Fruit fly (Drosophila melanogaster): ENCODE results near the gene CG12078.
A peak's percentile ranks its signal among the peaks of the same experiment; 100 is the strongest.

CG12078 gene

dm6 chr3L:3203062-3203461 is 41.0 kb downstream of the CG12078 start, which contains the start of gene CG32271:
TSS of gene CG32271 (minus strand) at chr3L:3203162.
- TF ChIP-seq OdsH (GFP tag; optimal IDR thresholded peaks at IDR 0.05), result no peak
- no peak for TF ChIP-seq CG6792 (GFP tag; optimal IDR thresholded peaks at IDR 0.05)
- TF ChIP-seq CG6854 (GFP tag; optimal IDR thresholded peaks at IDR 0.05), result no peak
- TF ChIP-seq CG6808 (GFP tag; optimal IDR thresholded peaks at IDR 0.05), result no peak
- TF ChIP-seq achi (GFP tag; optimal IDR thresholded peaks at IDR 0.05), result no peak
- TF ChIP-seq ss (GFP tag; optimal IDR thresholded peaks at IDR 0.05), result no peak
- no peak for TF ChIP-seq Hr38 (GFP tag; optimal IDR thresholded peaks at IDR 0.05)
- TF ChIP-seq topi (GFP tag; optimal IDR thresholded peaks at IDR 0.05), result no peak
- no peak for TF ChIP-seq Sox14 (GFP tag; optimal IDR thresholded peaks at IDR 0.05)
- no peak for TF ChIP-seq CG8632 (GFP tag; optimal IDR thresholded peaks at IDR 0.05)
- no peak for TF ChIP-seq Ets96B (tag; optimal IDR thresholded peaks at IDR 0.05)
- TF ChIP-seq CG4318 (GFP tag; optimal IDR thresholded peaks at IDR 0.05), result no peak
- TF ChIP-seq CG7368 (GFP tag; optimal IDR thresholded peaks at IDR 0.05), result no peak
- TF ChIP-seq CG34406 (GFP tag; optimal IDR thresholded peaks at IDR 0.05), result no peak
- TF ChIP-seq vri (GFP tag; optimal IDR thresholded peaks at IDR 0.05), result no peak
- TF ChIP-seq CG16779 (tag; optimal IDR thresholded peaks at IDR 0.05), result no peak
- no peak for TF ChIP-seq fd59A (GFP tag; optimal IDR thresholded peaks at IDR 0.05)
- no peak for TF ChIP-seq pdm3 (GFP tag; optimal IDR thresholded peaks at IDR 0.05)
- TF ChIP-seq Sox15 (GFP tag; optimal IDR thresholded peaks at IDR 0.05), result no peak

- peak; percentile 84 for TF ChIP-seq CG3919 (GFP tag; optimal IDR thresholded peaks at IDR 0.05)
- TF ChIP-seq dac (GFP tag; optimal IDR thresholded peaks at IDR 0.05), result no peak
- TF ChIP-seq Sox15 (GFP tag; optimal IDR thresholded peaks at IDR 0.05), result peak; percentile 51
- no peak for TF ChIP-seq Smox (GFP tag; optimal IDR thresholded peaks at IDR 0.05)
- TF ChIP-seq topi (GFP tag; optimal IDR thresholded peaks at IDR 0.05), result peak; percentile 70
- peak; percentile 80 for TF ChIP-seq Hr39 (GFP tag; optimal IDR thresholded peaks at IDR 0.05)
- TF ChIP-seq CG6792 (GFP tag; optimal IDR thresholded peaks at IDR 0.05), result peak; percentile 78
- TF ChIP-seq CG8319 (GFP tag; optimal IDR thresholded peaks at IDR 0.05), result peak; percentile 57
- peak; percentile 34 for TF ChIP-seq CG16779 (tag; optimal IDR thresholded peaks at IDR 0.05)
- TF ChIP-seq fkh (GFP tag; optimal IDR thresholded peaks at IDR 0.05), result peak; percentile 20
- peak; percentile 3 for TF ChIP-seq fd85E (GFP tag; optimal IDR thresholded peaks at IDR 0.05)
- TF ChIP-seq CG10631 (GFP tag; optimal IDR thresholded peaks at IDR 0.05), result no peak
- TF ChIP-seq Ets21C (GFP tag; optimal IDR thresholded peaks at IDR 0.05), result peak; percentile 77
- no peak for TF ChIP-seq Sox14 (GFP tag; optimal IDR thresholded peaks at IDR 0.05)
- peak; percentile 81 for TF ChIP-seq cyc (GFP tag; optimal IDR thresholded peaks at IDR 0.05)
- TF ChIP-seq CG10669 (GFP tag; optimal IDR thresholded peaks at IDR 0.05), result no peak
- peak; percentile 0 for TF ChIP-seq Hr38 (GFP tag; optimal IDR thresholded peaks at IDR 0.05)
- peak; percentile 73 for TF ChIP-seq acj6 (GFP tag; optimal IDR thresholded peaks at IDR 0.05)
- TF ChIP-seq lz (GFP tag; optimal IDR thresholded peaks at IDR 0.05), result peak; percentile 85
- no peak for TF ChIP-seq Eip75B (GFP tag; optimal IDR thresholded peaks at IDR 0.05)
- TF ChIP-seq pdm3 (GFP tag; optimal IDR thresholded peaks at IDR 0.05), result no peak
- TF ChIP-seq Ets96B (tag; optimal IDR thresholded peaks at IDR 0.05), result no peak
- TF ChIP-seq CG15336 (GFP tag; IDR thresholded peaks at IDR 0.05), result peak; percentile 45; the same call in 1 of the 2 replicates
- TF ChIP-seq CG9139 (GFP tag; optimal IDR thresholded peaks at IDR 0.05), result no peak
- no peak for TF ChIP-seq salr (GFP tag; optimal IDR thresholded peaks at IDR 0.05)
- TF ChIP-seq fd59A (GFP tag; optimal IDR thresholded peaks at IDR 0.05), result peak; percentile 11
- TF ChIP-seq CG8632 (GFP tag; optimal IDR thresholded peaks at IDR 0.05), result no peak
- no peak for TF ChIP-seq OdsH (GFP tag; optimal IDR thresholded peaks at IDR 0.05)
- TF ChIP-seq CG32006 (GFP tag; optimal IDR thresholded peaks at IDR 0.05), result no peak
- TF ChIP-seq CG7368 (GFP tag; optimal IDR thresholded peaks at IDR 0.05), result no peak
- TF ChIP-seq achi (GFP tag; optimal IDR thresholded peaks at IDR 0.05), result peak; percentile 60
- no peak for TF ChIP-seq CG6808 (GFP tag; optimal IDR thresholded peaks at IDR 0.05)
- no peak for TF ChIP-seq dsx (GFP tag; optimal IDR thresholded peaks at IDR 0.05; ENCODE audit: poor library complexity, severe bottlenecking)
- TF ChIP-seq Met (GFP tag; optimal IDR thresholded peaks at IDR 0.05), result no peak
- peak; percentile 65 for TF ChIP-seq CG6163 (GFP tag; IDR thresholded peaks at IDR 0.05)
- TF ChIP-seq Eip78C (GFP tag), result no peak
- TF ChIP-seq eg (GFP tag; IDR thresholded peaks at IDR 0.05), result peak; percentile 72
- TF ChIP-seq CG11902 (GFP tag; optimal IDR thresholded peaks at IDR 0.05), result peak; percentile 63
- peak; percentile 78 for TF ChIP-seq Eip93F (GFP tag; optimal IDR thresholded peaks at IDR 0.05)
- peak; percentile 32; the same call in 1 of the 3 replicates for TF ChIP-seq CG8119 (GFP tag; IDR thresholded peaks at IDR 0.05)
- no peak for TF ChIP-seq CG4318 (GFP tag; optimal IDR thresholded peaks at IDR 0.05)
Measured at dm6 chr3L:3198447-3199402, 45.4 kb downstream of the CG12078 start, which contains the start of the genes CG32276 and gry. TSS of gene CG32276 (minus strand) at chr3L:3199047. TSS of gene gry (plus strand) at chr3L:3199090.
